Fruit fly (Drosophila melanogaster) whole organism, larva: ENCODE data around the gene Cpr76Bb.

ENCODE experiments used
- noc ChIP-seq: fragments of 200-800 bp; sonication (Bioruptor generic); optimal IDR thresholded peaks from 3 replicates; lab custom pipeline; 2019; ENCODE audit warnings: missing biosample characterization, mild to moderate bottlenecking, missing genetic modification characterization, moderate library complexity

Gene Cpr76Bb

dm6 chr3L:19512672-19513071 is 6.8 kb upstream of the Cpr76Bb start:
- TF ChIP-seq noc (tag; lab: Kevin White, UChicago): no peak

- no peak for TF ChIP-seq noc (tag; lab: Kevin White, UChicago)
Measured at dm6 chr3L:19516547-19516946, 2.9 kb upstream of the Cpr76Bb start.

- TF ChIP-seq noc (tag; lab: Kevin White, UChicago): no peak
Measured at dm6 chr3L:19518232-19518631, 1.2 kb upstream of the Cpr76Bb start, which contains the start of gene Cpr76Ba. Gene Cpr76Ba, minus strand, starts transcription at chr3L:19518332.

dm6 chr3L:19520645-19521044 is 1.2 kb downstream of the Cpr76Bb start, which contains the start of gene Cpr76Bc:
Gene Cpr76Bc, plus strand, starts transcription at chr3L:19520945.
- no peak for TF ChIP-seq noc (tag; lab: Kevin White, UChicago)

- TF ChIP-seq noc (tag; lab: Kevin White, UChicago): no peak
Measured at dm6 chr3L:19521093-19521492, 1.6 kb downstream of the Cpr76Bb start.

- TF ChIP-seq noc (tag; lab: Kevin White, UChicago): no peak
Measured at dm6 chr3L:19524690-19525089, 5.2 kb downstream of the Cpr76Bb start.

- no peak for TF ChIP-seq noc (tag; lab: Kevin White, UChicago)
Measured at dm6 chr3L:19525736-19526135, 6.3 kb downstream of the Cpr76Bb start.

dm6 chr3L:19528547-19528946 is 9.1 kb downstream of the Cpr76Bb start:
- no peak for TF ChIP-seq noc (tag; lab: Kevin White, UChicago)

- no peak for TF ChIP-seq noc (tag; lab: Kevin White, UChicago)
Measured at dm6 chr3L:19532443-19532842, 13.0 kb downstream of the Cpr76Bb start, which contains the start of gene Cpr76Bd. Gene Cpr76Bd, plus strand, starts transcription at chr3L:19532743.

- no peak for TF ChIP-seq noc (tag; lab: Kevin White, UChicago)
Measured at dm6 chr3L:19544105-19544504, 24.7 kb downstream of the Cpr76Bb start, which contains the start of the genes CG46434 and Dred. Gene CG46434, minus strand, starts transcription at chr3L:19544205. Gene Dred, minus strand, starts transcription at chr3L:19544205.

- no peak for TF ChIP-seq noc (tag; lab: Kevin White, UChicago)
Measured at dm6 chr3L:19544810-19545209, 25.4 kb downstream of the Cpr76Bb start, which contains the start of the genes CG46435 and Rcd7. Gene CG46435, plus strand, starts transcription at chr3L:19545110. Gene Rcd7, plus strand, starts transcription at chr3L:19545110.

- no peak for TF ChIP-seq noc (tag; lab: Kevin White, UChicago)
Measured at dm6 chr3L:19552136-19552773, 32.8 kb downstream of the Cpr76Bb start, which contains the start of the genes Ltn1 and CG9300. Gene Ltn1, minus strand, starts transcription at chr3L:19552290. Gene CG9300, plus strand, starts transcription at chr3L:19552420.

- TF ChIP-seq noc (tag; lab: Kevin White, UChicago): no peak
Measured at dm6 chr3L:19555906-19556457, 36.5 kb downstream of the Cpr76Bb start.

dm6 chr3L:19556738-19557137 is 37.3 kb downstream of the Cpr76Bb start:
- no peak for TF ChIP-seq noc (tag; lab: Kevin White, UChicago)

dm6 chr3L:19557197-19557995 is 37.9 kb downstream of the Cpr76Bb start:
- no peak for TF ChIP-seq noc (tag; lab: Kevin White, UChicago)

dm6 chr3L:19557996-19558375 is 38.5 kb downstream of the Cpr76Bb start:
- TF ChIP-seq noc (tag; lab: Kevin White, UChicago): no peak
